Worm (Caenorhabditis elegans) whole organism, L2 larva: ENCODE results near the gene chhy-1.

Experiments
- F13H6.1 ChIP-seq: sonication (generic microtip); optimal IDR thresholded peaks from 2 replicates; lab custom pipeline; 2016; ENCODE audit warnings: missing genetic modification characterization, missing compliant biosample characterization
- crh-2 ChIP-seq: sonication (generic microtip); optimal IDR thresholded peaks from 2 replicates; lab custom pipeline; 2017; ENCODE audit warnings: missing biosample characterization, missing genetic modification characterization
- elt-3 ChIP-seq: sonication (generic microtip); optimal IDR thresholded peaks from 2 replicates; lab custom pipeline; 2017; ENCODE audit warnings: missing biosample characterization, missing genetic modification characterization
- gmeb-1 ChIP-seq: fragments of 150-350 bp; optimal IDR thresholded peaks from 2 replicates; lab custom pipeline; 2014; ENCODE audit warnings: missing biosample characterization, missing genetic modification characterization
- lin-11 ChIP-seq: fragments of 150-350 bp; sonication (generic microtip); optimal IDR thresholded peaks from 2 replicates; lab custom pipeline; 2014; ENCODE audit warnings: missing biosample characterization, missing genetic modification characterization, inconsistent platforms, mixed read lengths
- nhr-11 ChIP-seq: fragments of 150-350 bp; optimal IDR thresholded peaks from 2 replicates; lab custom pipeline; 2014; ENCODE audit warnings: missing biosample characterization, missing genetic modification characterization
- nhr-237 ChIP-seq: fragments of 150-350 bp; optimal IDR thresholded peaks from 2 replicates; lab custom pipeline; 2014; ENCODE audit warnings: missing biosample characterization, missing genetic modification characterization
- nhr-25 ChIP-seq: fragments of 150-350 bp; sonication (generic microtip); optimal IDR thresholded peaks from 3 replicates; lab custom pipeline; 2014; ENCODE audit warnings: missing biosample characterization, missing genetic modification characterization
- skn-1 ChIP-seq: sonication (generic microtip); optimal IDR thresholded peaks from 2 replicates; lab custom pipeline; 2017; ENCODE audit warnings: missing biosample characterization, missing genetic modification characterization
- sma-9 ChIP-seq, 2 experiments: fragments of 150-350 bp in 1 of 2; sonication (generic microtip) in 1 of 2; optimal IDR thresholded peaks; 2 replicates each; lab custom pipeline; 2014 to 2016; ENCODE audit warnings: missing genetic modification characterization in 2 of 2, mild to moderate bottlenecking in 1 of 2, missing biosample characterization in 1 of 2, missing compliant biosample characterization in 1 of 2, missing genetic modification reagents in 1 of 2, moderate library complexity in 1 of 2
- ztf-11 ChIP-seq: sonication (generic microtip); optimal IDR thresholded peaks from 2 replicates; lab custom pipeline; 2017; ENCODE audit warnings: missing biosample characterization, missing genetic modification characterization

- TF ChIP-seq lin-11 = no peak
- no peak for TF ChIP-seq F13H6.1 (tag; lab: Kevin White, UChicago)
- TF ChIP-seq ztf-11 = no peak
- TF ChIP-seq sma-9 (GFP tag; optimal IDR thresholded peaks at IDR 0.05; lab: Kevin White, UChicago) = no peak
- TF ChIP-seq sma-9 (tag; optimal IDR thresholded peaks at IDR 0.05; lab: Kevin White, UChicago) = no peak
- no peak for TF ChIP-seq nhr-237 (tag; lab: Kevin White, UChicago)
- TF ChIP-seq nhr-25 (tag; lab: Kevin White, UChicago) = no peak
- TF ChIP-seq crh-2 (tag; lab: Kevin White, UChicago) = no peak
- no peak for TF ChIP-seq nhr-11 (tag; lab: Kevin White, UChicago)
- TF ChIP-seq gmeb-1 (tag; lab: Kevin White, UChicago) = no peak
- no peak for TF ChIP-seq elt-3 (tag; lab: Kevin White, UChicago)
- TF ChIP-seq skn-1 = no peak
Observed at ce11 chrII:8616155-8616554, 1.3 kb downstream of the chhy-1 start.
